Fruit fly (Drosophila melanogaster) whole organism, prepupa: Measurements from ENCODE around the gene CG10011.

Experiments
- Blimp-1 ChIP-seq: fragments of 200-800 bp; sonication (Bioruptor generic); optimal IDR thresholded peaks from 3 replicates; lab custom pipeline; 2017; ENCODE audit warnings: missing biosample characterization, missing genetic modification characterization, mild to moderate bottlenecking, moderate library complexity, missing genetic modification reagents
- CG10631 ChIP-seq: fragments of 200-800 bp; sonication (Bioruptor generic); optimal IDR thresholded peaks from 2 replicates; lab custom pipeline; 2016; ENCODE audit warnings: missing biosample characterization, missing genetic modification characterization
- CG11902 ChIP-seq: fragments of 200-800 bp; sonication (Bioruptor generic); optimal IDR thresholded peaks from 3 replicates; lab custom pipeline; 2016; ENCODE audit warnings: missing biosample characterization, missing genetic modification characterization
- CG15336 ChIP-seq: fragments of 200-800 bp; sonication (Bioruptor generic); IDR thresholded peaks from 2 replicates; pipeline ENCODE4 v1.3.6; 2022; ENCODE audit warnings: missing biosample characterization, missing genetic modification characterization
- CG1621 ChIP-seq: fragments of 200-800 bp; sonication (Bioruptor generic); optimal IDR thresholded peaks from 3 replicates; lab custom pipeline; 2018; ENCODE audit warnings: missing biosample characterization, mild to moderate bottlenecking, missing genetic modification characterization
- CG16779 ChIP-seq: fragments of 200-800 bp; sonication (Bioruptor generic); optimal IDR thresholded peaks from 3 replicates; lab custom pipeline; 2017; ENCODE audit warnings: missing biosample characterization, mild to moderate bottlenecking, missing genetic modification characterization
- CG31627 ChIP-seq: fragments of 200-800 bp; sonication (Bioruptor generic); optimal IDR thresholded peaks from 3 replicates; lab custom pipeline; 2016; ENCODE audit warnings: missing biosample characterization, missing genetic modification characterization
- CG32006 ChIP-seq: fragments of 200-800 bp; sonication (Bioruptor generic); optimal IDR thresholded peaks from 3 replicates; lab custom pipeline; 2017; ENCODE audit warnings: missing biosample characterization, mild to moderate bottlenecking, missing genetic modification characterization
- CG34406 ChIP-seq: fragments of 200-800 bp; sonication (Bioruptor generic); optimal IDR thresholded peaks from 3 replicates; lab custom pipeline; 2016; ENCODE audit warnings: missing biosample characterization, missing genetic modification characterization
- CG6163 ChIP-seq: fragments of 200-800 bp; sonication (Bioruptor generic); IDR thresholded peaks from 3 replicates; pipeline ENCODE4 v1.3.6; 2022; ENCODE audit warnings: missing biosample characterization, missing genetic modification characterization
- CG6276 ChIP-seq: fragments of 200-800 bp; sonication (Bioruptor generic); optimal IDR thresholded peaks from 2 replicates; lab custom pipeline; 2017; ENCODE audit warnings: missing biosample characterization, mild to moderate bottlenecking, missing genetic modification characterization
- CG6792 ChIP-seq: fragments of 200-800 bp; sonication (Bioruptor generic); optimal IDR thresholded peaks from 3 replicates; lab custom pipeline; 2016; ENCODE audit warnings: missing biosample characterization, missing genetic modification characterization
- CG6808 ChIP-seq: fragments of 200-800 bp; sonication (Bioruptor generic); optimal IDR thresholded peaks from 3 replicates; lab custom pipeline; 2017; ENCODE audit warnings: missing biosample characterization, missing genetic modification characterization, mild to moderate bottlenecking, moderate library complexity, missing genetic modification reagents
- CG6854 ChIP-seq: fragments of 200-800 bp; sonication (Bioruptor generic); optimal IDR thresholded peaks from 2 replicates; lab custom pipeline; 2017; ENCODE audit warnings: missing biosample characterization, mild to moderate bottlenecking, missing genetic modification characterization
- CG8119 ChIP-seq: fragments of 200-800 bp; sonication (Bioruptor generic); IDR thresholded peaks from 3 replicates; pipeline ENCODE4 v1.3.6; 2022; ENCODE audit warnings: missing biosample characterization, missing genetic modification characterization
- CG8632 ChIP-seq: fragments of 200-800 bp; sonication (Bioruptor generic); optimal IDR thresholded peaks from 3 replicates; lab custom pipeline; 2016; ENCODE audit warnings: missing biosample characterization, missing genetic modification characterization
- CG9139 ChIP-seq: fragments of 200-800 bp; sonication (Bioruptor generic); optimal IDR thresholded peaks from 3 replicates; lab custom pipeline; 2017; ENCODE audit warnings: missing biosample characterization, mild to moderate bottlenecking, missing genetic modification characterization
- Eip78C ChIP-seq: fragments of 200-800 bp; sonication (Bioruptor generic); peaks from one replicate; lab custom pipeline; 2016; ENCODE audit warnings: missing biosample characterization, missing genetic modification characterization
- Eip93F ChIP-seq: fragments of 200-800 bp; sonication (Bioruptor generic); optimal IDR thresholded peaks from 2 replicates; lab custom pipeline; 2016; ENCODE audit warnings: missing biosample characterization, mild to moderate bottlenecking, missing genetic modification characterization
- Ets21C ChIP-seq: fragments of 200-800 bp; sonication (Bioruptor generic); optimal IDR thresholded peaks from 3 replicates; lab custom pipeline; 2016; ENCODE audit warnings: missing biosample characterization, missing genetic modification characterization
- Gug ChIP-seq: fragments of 200-800 bp; sonication (Bioruptor generic); IDR thresholded peaks from 2 replicates; pipeline ENCODE4 v1.3.6; 2022; ENCODE audit warnings: missing biosample characterization, missing genetic modification characterization
- Hr38 ChIP-seq: sonication (Bioruptor generic); optimal IDR thresholded peaks from 2 replicates; lab custom pipeline; 2016; ENCODE audit warnings: missing biosample characterization, missing genetic modification characterization
- Hr39 ChIP-seq: fragments of 200-800 bp; sonication (Bioruptor generic); optimal IDR thresholded peaks from 2 replicates; lab custom pipeline; 2016; ENCODE audit warnings: missing biosample characterization, missing genetic modification characterization
- Lpt ChIP-seq: fragments of 200-800 bp; sonication (Bioruptor generic); optimal IDR thresholded peaks from 3 replicates; lab custom pipeline; 2016; ENCODE audit warnings: missing biosample characterization, missing genetic modification characterization
- Met ChIP-seq: fragments of 200-800 bp; sonication (Bioruptor generic); optimal IDR thresholded peaks from 3 replicates; lab custom pipeline; 2016; ENCODE audit warnings: missing biosample characterization, missing genetic modification characterization
- OdsH ChIP-seq: fragments of 200-800 bp; sonication (Bioruptor generic); optimal IDR thresholded peaks from 3 replicates; lab custom pipeline; 2016; ENCODE audit warnings: missing biosample characterization, missing genetic modification characterization
- Smox ChIP-seq: fragments of 200-800 bp; sonication (Bioruptor generic); optimal IDR thresholded peaks from 3 replicates; lab custom pipeline; 2016; ENCODE audit warnings: missing biosample characterization, missing genetic modification characterization
- Sox102F ChIP-seq: fragments of 200-800 bp; sonication (Bioruptor generic); optimal IDR thresholded peaks from 2 replicates; lab custom pipeline; 2016; ENCODE audit warnings: missing biosample characterization, mild to moderate bottlenecking, missing genetic modification characterization
- achi ChIP-seq: fragments of 200-800 bp; sonication (Bioruptor generic); optimal IDR thresholded peaks from 3 replicates; lab custom pipeline; 2016; ENCODE audit warnings: missing biosample characterization, missing genetic modification characterization
- acj6 ChIP-seq: fragments of 200-800 bp; sonication (Bioruptor generic); optimal IDR thresholded peaks from 3 replicates; lab custom pipeline; 2016; ENCODE audit warnings: missing biosample characterization, missing genetic modification characterization
- cyc ChIP-seq: fragments of 200-800 bp; sonication (Bioruptor generic); optimal IDR thresholded peaks from 3 replicates; lab custom pipeline; 2016; ENCODE audit warnings: missing biosample characterization, missing genetic modification characterization
- dac ChIP-seq: fragments of 200-800 bp; sonication (Bioruptor generic); optimal IDR thresholded peaks from 2 replicates; lab custom pipeline; 2017; ENCODE audit warnings: missing biosample characterization, mild to moderate bottlenecking, missing genetic modification characterization
- esn ChIP-seq: fragments of 200-800 bp; sonication (Bioruptor generic); optimal IDR thresholded peaks from 2 replicates; lab custom pipeline; 2016; ENCODE audit warnings: missing biosample characterization, mild to moderate bottlenecking, missing genetic modification characterization, moderate library complexity
- fd59A ChIP-seq: fragments of 200-800 bp; sonication (Bioruptor generic); optimal IDR thresholded peaks from 2 replicates; lab custom pipeline; 2017; ENCODE audit warnings: missing biosample characterization, mild to moderate bottlenecking, missing genetic modification characterization, missing genetic modification reagents
- fkh ChIP-seq: fragments of 200-800 bp; sonication (Bioruptor generic); optimal IDR thresholded peaks from 3 replicates; lab custom pipeline; 2017; ENCODE audit warnings: missing biosample characterization, mild to moderate bottlenecking, missing genetic modification characterization, moderate library complexity
- svp ChIP-seq: fragments of 200-800 bp; sonication (Bioruptor generic); peaks from one replicate; lab custom pipeline; 2016; ENCODE audit warnings: missing biosample characterization, missing genetic modification characterization
- topi ChIP-seq: fragments of 200-800 bp; sonication (Bioruptor generic); optimal IDR thresholded peaks from 3 replicates; lab custom pipeline; 2016; ENCODE audit warnings: missing biosample characterization, missing genetic modification characterization
- vri ChIP-seq: fragments of 200-800 bp; sonication (Bioruptor generic); optimal IDR thresholded peaks from 3 replicates; lab custom pipeline; 2016; ENCODE audit warnings: missing biosample characterization, mild to moderate bottlenecking, missing genetic modification characterization

CG10011 gene

dm6 chr3R:28562654-28563198 is 72.2 kb downstream of the CG10011 start (continued):
- TF ChIP-seq fkh (GFP tag; lab: Kevin White, UChicago) (peak; percentile 13), acj6 (GFP tag; lab: Kevin White, UChicago) (no peak), Smox (GFP tag; lab: Kevin White, UChicago) (no peak), vri (no peak), Gug (GFP tag; lab: Robert Waterston, UW) (no peak), CG11902 (GFP tag; lab: Kevin White, UChicago) (no peak), fd59A (no peak), OdsH (GFP tag; lab: Kevin White, UChicago) (no peak), CG8119 (0 out of 3 replicates have a peak, but pooled peaks have one; percentile 17), Eip93F (GFP tag; lab: Kevin White, UChicago) (no peak), CG16779 (tag; lab: Kevin White, UChicago) (no peak), svp (peak; percentile 50), Lpt (no peak), CG6808 (GFP tag; lab: Kevin White, UChicago) (no peak), Hr38 (no peak)

dm6 chr3R:28561320-28561831 is 73.5 kb downstream of the CG10011 start:
- TF ChIP-seq fkh (GFP tag; lab: Kevin White, UChicago) (peak; percentile 63), dac (no peak)

- TF ChIP-seq Blimp-1 = peak; percentile 5
- TF ChIP-seq svp = peak; percentile 63
- TF ChIP-seq fkh (GFP tag; lab: Kevin White, UChicago) = peak; percentile 70
- TF ChIP-seq CG10631 (GFP tag; lab: Kevin White, UChicago) = no peak
- no peak for TF ChIP-seq CG6808 (GFP tag; lab: Kevin White, UChicago)
- TF ChIP-seq Met (GFP tag; lab: Kevin White, UChicago) = peak; percentile 36
- peak; percentile 7 for TF ChIP-seq topi
- peak; percentile 40 for TF ChIP-seq CG6792 (GFP tag; lab: Kevin White, UChicago)
- TF ChIP-seq cyc = no peak
- peak; percentile 35 for TF ChIP-seq esn (GFP tag; lab: Kevin White, UChicago)
- no peak for TF ChIP-seq CG32006 (GFP tag; lab: Kevin White, UChicago)
- no peak for TF ChIP-seq OdsH (GFP tag; lab: Kevin White, UChicago)
- TF ChIP-seq CG31627 = no peak
- no peak for TF ChIP-seq acj6 (GFP tag; lab: Kevin White, UChicago)
- TF ChIP-seq Eip93F (GFP tag; lab: Kevin White, UChicago) = no peak
- TF ChIP-seq achi (GFP tag; lab: Kevin White, UChicago) = no peak
- TF ChIP-seq vri = peak; percentile 32
- no peak for TF ChIP-seq dac
- TF ChIP-seq Ets21C (GFP tag; lab: Kevin White, UChicago) = no peak
- no peak for TF ChIP-seq CG34406 (GFP tag; lab: Kevin White, UChicago)
- TF ChIP-seq Sox102F (GFP tag; lab: Kevin White, UChicago) = peak; percentile 1
- TF ChIP-seq CG9139 (GFP tag; lab: Kevin White, UChicago) = no peak
- TF ChIP-seq CG6276 = no peak
- TF ChIP-seq CG8632 (GFP tag; lab: Kevin White, UChicago) = no peak
- peak; percentile 24 for TF ChIP-seq CG6854
- no peak for TF ChIP-seq Gug (GFP tag; lab: Robert Waterston, UW)
- no peak for TF ChIP-seq CG15336 (GFP tag; lab: Robert Waterston, UW)
- peak; percentile 60 for TF ChIP-seq Eip78C (GFP tag; lab: Kevin White, UChicago)
- no peak for TF ChIP-seq Hr39 (GFP tag; lab: Kevin White, UChicago)
- TF ChIP-seq CG1621 (tag; lab: Kevin White, UChicago) = no peak
- no peak for TF ChIP-seq CG8119
- 0 out of 3 replicates have a peak, but pooled peaks have one; percentile 5 for TF ChIP-seq CG6163 (GFP tag; lab: Robert Waterston, UW)
- TF ChIP-seq, all 60 proteins: peak for 12
Measured at dm6 chr3R:28558801-28559200, 76.1 kb downstream of the CG10011 start.
